Worm (Caenorhabditis elegans) whole organism, young adult: ENCODE measurements around the gene pdhk-2.

ENCODE experiments used
- B0261.1 ChIP-seq: sonication (generic microtip); optimal IDR thresholded peaks from 2 replicates; lab custom pipeline; 2016; ENCODE audit warnings: mild to moderate bottlenecking, missing genetic modification characterization, moderate library complexity, missing compliant biosample characterization
- C17E4.6 ChIP-seq: fragments of 200-800 bp; sonication (Bioruptor generic); IDR thresholded peaks from 2 replicates; pipeline ENCODE4 v1.3.6; 2022; ENCODE audit warnings: missing genetic modification reagents, missing genetic modification characterization, missing compliant biosample characterization
- D2030.7 ChIP-seq: fragments of 200-800 bp; sonication (Bioruptor generic); IDR thresholded peaks from 2 replicates; pipeline ENCODE4 v1.3.6; 2022; ENCODE audit warnings: missing genetic modification reagents, missing genetic modification characterization, missing compliant biosample characterization
- F22D6.2 ChIP-seq: sonication (generic microtip); optimal IDR thresholded peaks from 2 replicates; lab custom pipeline; 2016; ENCODE audit warnings: mild to moderate bottlenecking, missing genetic modification characterization, missing compliant biosample characterization
- F33H1.4 ChIP-seq: fragments of 200-800 bp; sonication (Bioruptor generic); IDR thresholded peaks from 2 replicates; pipeline ENCODE4 v1.3.6; 2022; ENCODE audit warnings: missing genetic modification reagents, missing genetic modification characterization, missing compliant biosample characterization
- F37B4.10 ChIP-seq: fragments of 200-800 bp; sonication (Bioruptor generic); IDR thresholded peaks from 2 replicates; pipeline ENCODE4 v1.3.6; 2022; ENCODE audit warnings: missing genetic modification characterization, missing compliant biosample characterization
- F49E8.2 ChIP-seq: sonication (generic microtip); optimal IDR thresholded peaks from 3 replicates; lab custom pipeline; 2017; ENCODE audit warnings: missing genetic modification characterization, mild to moderate bottlenecking, missing compliant biosample characterization, antibody characterized with exemption, moderate library complexity; ENCODE audit not compliant: insufficient read depth
- F52B5.7 ChIP-seq: sonication (generic microtip); optimal IDR thresholded peaks from 2 replicates; lab custom pipeline; 2016; ENCODE audit warnings: mild to moderate bottlenecking, missing genetic modification characterization, missing compliant biosample characterization
- F55B11.4 ChIP-seq: sonication (generic microtip); optimal IDR thresholded peaks from 2 replicates; lab custom pipeline; 2016; ENCODE audit warnings: missing compliant biosample characterization, missing genetic modification characterization, borderline replicate concordance; ENCODE audit not compliant: insufficient read depth
- T07F8.4 ChIP-seq: sonication (generic microtip); optimal IDR thresholded peaks from 2 replicates; lab custom pipeline; 2016; ENCODE audit warnings: mild to moderate bottlenecking, missing genetic modification characterization, moderate library complexity, missing compliant biosample characterization
- ZK185.1 ChIP-seq: sonication (generic microtip); optimal IDR thresholded peaks from 2 replicates; lab custom pipeline; 2016; ENCODE audit warnings: mild to moderate bottlenecking, missing genetic modification characterization, missing compliant biosample characterization; ENCODE audit not compliant: poor library complexity, severe bottlenecking
- atf-7 ChIP-seq: sonication (generic microtip); optimal IDR thresholded peaks from 2 replicates; lab custom pipeline; 2017; ENCODE audit warnings: mild to moderate bottlenecking, missing genetic modification characterization, missing compliant biosample characterization
- bed-2 ChIP-seq: fragments of 200-800 bp; sonication (Bioruptor generic); IDR thresholded peaks from 2 replicates; pipeline ENCODE4 v1.3.6; 2022; ENCODE audit warnings: missing genetic modification reagents, missing genetic modification characterization, missing compliant biosample characterization
- cebp-1 ChIP-seq, 2 experiments: fragments of 200-800 bp in 1 of 2; sonication (Bioruptor generic) in 1 of 2; sonication (generic microtip) in 1 of 2; IDR thresholded peaks in 1 of 2; optimal IDR thresholded peaks in 1 of 2; 2 replicates each; pipeline versions ENCODE4 v1.3.6 to Lab custom; 2017 to 2022; ENCODE audit warnings: missing compliant biosample characterization in 2 of 2, missing genetic modification characterization in 2 of 2, mild to moderate bottlenecking in 1 of 2, missing genetic modification reagents in 1 of 2, moderate library complexity in 1 of 2
- ceh-27 ChIP-seq: fragments of 200-800 bp; sonication (Bioruptor generic); optimal IDR thresholded peaks from 2 replicates; lab custom pipeline; 2018; ENCODE audit warnings: mild to moderate bottlenecking, missing genetic modification characterization, moderate library complexity, missing compliant biosample characterization
- ceh-58 ChIP-seq: fragments of 200-800 bp; sonication (Bioruptor generic); IDR thresholded peaks from 2 replicates; pipeline ENCODE4 v1.3.6; 2022; ENCODE audit warnings: missing genetic modification characterization, missing compliant biosample characterization
- die-1 ChIP-seq: sonication (generic microtip); optimal IDR thresholded peaks from 2 replicates; lab custom pipeline; 2016; ENCODE audit warnings: missing genotype, mild to moderate bottlenecking, missing genetic modification characterization, missing compliant biosample characterization
- dox-1 ChIP-seq: fragments of 200-800 bp; sonication (Bioruptor generic); IDR thresholded peaks from 2 replicates; pipeline ENCODE4 v1.3.6; 2022; ENCODE audit warnings: missing genetic modification reagents, missing genetic modification characterization, missing compliant biosample characterization
- dpl-1 ChIP-seq: fragments of 150-350 bp; optimal IDR thresholded peaks from 2 replicates; lab custom pipeline; 2014; ENCODE audit warnings: missing biosample characterization, missing genetic modification reagents, missing genetic modification characterization
- ets-4 ChIP-seq: fragments of 200-800 bp; sonication (Bioruptor generic); optimal IDR thresholded peaks from 2 replicates; lab custom pipeline; 2018; ENCODE audit warnings: mild to moderate bottlenecking, missing genetic modification characterization, missing compliant biosample characterization
- hlh-26 ChIP-seq: fragments of 200-800 bp; sonication (Bioruptor generic); conservative IDR thresholded peaks from 2 replicates; pipeline ENCODE4 v1.3.6; 2022; ENCODE audit warnings: missing genetic modification reagents, missing genetic modification characterization, missing compliant biosample characterization
- hmg-20 ChIP-seq: fragments of 200-800 bp; sonication (Bioruptor generic); IDR thresholded peaks from 2 replicates; pipeline ENCODE4 v1.3.6; 2022; ENCODE audit warnings: missing genetic modification reagents, missing genetic modification characterization, missing compliant biosample characterization
- hrde-1 ChIP-seq: sonication (generic microtip); optimal IDR thresholded peaks from 2 replicates; lab custom pipeline; 2016; ENCODE audit warnings: missing genetic modification characterization, mild to moderate bottlenecking, missing compliant biosample characterization, moderate library complexity, missing genotype, missing genetic modification reagents, borderline replicate concordance
- lin-26 ChIP-seq: fragments of 200-800 bp; sonication (Bioruptor generic); IDR thresholded peaks from 2 replicates; pipeline ENCODE4 v1.3.6; 2022; ENCODE audit warnings: missing genetic modification reagents, missing genetic modification characterization, missing compliant biosample characterization
- lin-54 ChIP-seq: fragments of 200-800 bp; sonication (Bioruptor generic); optimal IDR thresholded peaks from 2 replicates; lab custom pipeline; 2018; ENCODE audit warnings: mild to moderate bottlenecking, missing genetic modification characterization, missing compliant biosample characterization
- madf-3 ChIP-seq: fragments of 200-800 bp; sonication (Bioruptor generic); IDR thresholded peaks from 2 replicates; pipeline ENCODE4 v1.3.6; 2022; ENCODE audit warnings: missing genetic modification reagents, missing genetic modification characterization, missing compliant biosample characterization
- madf-6 ChIP-seq: fragments of 200-800 bp; sonication (Bioruptor generic); IDR thresholded peaks from 2 replicates; pipeline ENCODE4 v1.3.6; 2022; ENCODE audit warnings: missing genetic modification reagents, missing genetic modification characterization, missing compliant biosample characterization
- mcd-1 ChIP-seq: fragments of 200-800 bp; sonication (Bioruptor generic); IDR thresholded peaks from 2 replicates; pipeline ENCODE4 v1.3.6; 2022; ENCODE audit warnings: missing genetic modification reagents, missing genetic modification characterization, missing compliant biosample characterization
- mel-28 ChIP-seq: sonication (generic microtip); optimal IDR thresholded peaks from 2 replicates; lab custom pipeline; 2016; ENCODE audit warnings: borderline replicate concordance, mild to moderate bottlenecking, missing genetic modification characterization, missing compliant biosample characterization
- mxl-1 ChIP-seq: sonication (generic microtip); optimal IDR thresholded peaks from 2 replicates; lab custom pipeline; 2016; ENCODE audit warnings: missing genetic modification characterization, missing compliant biosample characterization
- nfya-1 ChIP-seq: sonication (generic microtip); optimal IDR thresholded peaks from 2 replicates; lab custom pipeline; 2017; ENCODE audit warnings: antibody characterized with exemption, missing compliant biosample characterization, missing genetic modification characterization, borderline replicate concordance; ENCODE audit not compliant: insufficient read depth
- nhr-120 ChIP-seq: fragments of 200-800 bp; sonication (Bioruptor generic); IDR thresholded peaks from 2 replicates; pipeline ENCODE4 v1.3.6; 2022; ENCODE audit warnings: missing genetic modification characterization, missing compliant biosample characterization
- nhr-27 ChIP-seq: fragments of 200-800 bp; sonication (Bioruptor generic); optimal IDR thresholded peaks from 2 replicates; lab custom pipeline; 2018; ENCODE audit warnings: mild to moderate bottlenecking, missing genetic modification characterization, moderate library complexity, missing compliant biosample characterization
- pha-4 ChIP-seq: fragments of 150-350 bp; sonication (generic microtip); optimal IDR thresholded peaks from 2 replicates; lab custom pipeline; 2014; ENCODE audit warnings: missing biosample characterization, missing genetic modification reagents, missing genetic modification characterization
- rcor-1 ChIP-seq: fragments of 200-800 bp; sonication (Bioruptor generic); IDR thresholded peaks from 2 replicates; pipeline ENCODE4 v1.3.6; 2022; ENCODE audit warnings: missing genetic modification reagents, missing genetic modification characterization, missing compliant biosample characterization
- rec-8 ChIP-seq, 2 experiments: sonication (generic microtip); optimal IDR thresholded peaks; 2 replicates each; lab custom pipeline; 2016; ENCODE audit warnings: mild to moderate bottlenecking in 2 of 2, missing genetic modification characterization in 2 of 2, missing genetic modification reagents in 2 of 2, missing genotype in 2 of 2, missing biosample characterization in 1 of 2, missing compliant biosample characterization in 1 of 2, moderate library complexity in 1 of 2
- snpc-4 ChIP-seq, 5 experiments: fragments of 150-350 bp in 1 of 5; sonication (generic microtip) in 4 of 5; optimal IDR thresholded peaks; 2 replicates each; lab custom pipeline; 2014 to 2018; ENCODE audit warnings: missing genetic modification characterization in 5 of 5, missing biosample characterization in 3 of 5, antibody characterized with exemption in 2 of 5, mild to moderate bottlenecking in 2 of 5, missing compliant biosample characterization in 2 of 5, missing genotype in 2 of 5, moderate library complexity in 2 of 5, missing genetic modification reagents in 1 of 5
- unc-62 ChIP-seq: fragments of 150-350 bp; optimal IDR thresholded peaks from 2 replicates; lab custom pipeline; 2014; ENCODE audit warnings: missing biosample characterization, missing genetic modification reagents, missing genetic modification characterization
- zfh-2 ChIP-seq: fragments of 200-800 bp; sonication (Bioruptor generic); conservative IDR thresholded peaks from 2 replicates; pipeline ENCODE4 v1.3.6; 2022; ENCODE audit warnings: missing genetic modification reagents, missing genetic modification characterization, missing compliant biosample characterization
- zim-3 ChIP-seq: sonication (generic microtip); optimal IDR thresholded peaks from 2 replicates; lab custom pipeline; 2017; ENCODE audit warnings: mild to moderate bottlenecking, missing genetic modification characterization, moderate library complexity, missing compliant biosample characterization
- ztf-3 ChIP-seq: fragments of 200-800 bp; sonication (Bioruptor generic); optimal IDR thresholded peaks from 2 replicates; lab custom pipeline; 2018; ENCODE audit warnings: mild to moderate bottlenecking, missing genetic modification characterization, missing compliant biosample characterization

Gene pdhk-2

ce11 chrIII:8710310-8710709, 30.9 kb downstream of the pdhk-2 start, which contains the start of gene B0303.11:
B0303.11 (minus strand) TSS chrIII:8710410.
- TF ChIP-seq ceh-58 (GFP tag; lab: Robert Waterston, UW) (no peak), madf-3 (GFP tag; lab: Robert Waterston, UW) (no peak), pha-4 (no peak), ets-4 (GFP tag; lab: Kevin White, UChicago) (no peak), T07F8.4 (no peak), snpc-4 (GFP tag; optimal IDR thresholded peaks at IDR 0.05; lab: Kevin White, UChicago) (no peak), snpc-4 (tag; optimal IDR thresholded peaks at IDR 0.05; lab: Kevin White, UChicago) (no peak), nhr-120 (no peak), cebp-1 (GFP tag; IDR thresholded peaks at IDR 0.05; lab: Robert Waterston, UW) (no peak), cebp-1 (tag; optimal IDR thresholded peaks at IDR 0.05; lab: Kevin White, UChicago) (no peak)
- TF ChIP-seq, all 124 proteins: peak for 0

- no peak for TF ChIP-seq D2030.7
- no peak for TF ChIP-seq nfya-1
- TF ChIP-seq pha-4, result no peak
- no peak for TF ChIP-seq F33H1.4 (GFP tag; lab: Robert Waterston, UW)
- no peak for TF ChIP-seq mel-28
- no peak for TF ChIP-seq mxl-1 (tag; lab: Kevin White, UChicago)
- no peak for TF ChIP-seq die-1 (tag; lab: Kevin White, UChicago)
- no peak for TF ChIP-seq zim-3 (tag; lab: Kevin White, UChicago)
- TF ChIP-seq ztf-3, result no peak
- no peak for TF ChIP-seq atf-7 (tag; lab: Kevin White, UChicago)
- TF ChIP-seq B0261.1 (tag; lab: Kevin White, UChicago), result no peak
- TF ChIP-seq F52B5.7 (tag; lab: Kevin White, UChicago), result no peak
Measured at ce11 chrIII:8709735-8710134, 31.5 kb downstream of the pdhk-2 start.

ce11 chrIII:8704765-8705164, 36.4 kb downstream of the pdhk-2 start, which contains the start of gene B0303.16:
B0303.16 (plus strand) TSS chrIII:8705065.
- no peak for TF ChIP-seq F55B11.4
- TF ChIP-seq F33H1.4 (GFP tag; lab: Robert Waterston, UW), result no peak
- TF ChIP-seq bed-2 (GFP tag; lab: Robert Waterston, UW), result no peak
- TF ChIP-seq zfh-2 (GFP tag; lab: Robert Waterston, UW), result no peak

- no peak for TF ChIP-seq lin-26 (GFP tag; lab: Robert Waterston, UW)
- peak; percentile 31 for TF ChIP-seq ZK185.1 (tag; lab: Kevin White, UChicago)
- no peak for TF ChIP-seq C17E4.6
- no peak for TF ChIP-seq dox-1 (GFP tag; lab: Robert Waterston, UW)
- no peak for TF ChIP-seq F22D6.2 (tag; lab: Kevin White, UChicago)
- TF ChIP-seq madf-6 (GFP tag; lab: Robert Waterston, UW), result 0 out of 2 replicates have a peak, but pooled peaks have one; percentile 9
- peak; percentile 60 for TF ChIP-seq mcd-1
- TF ChIP-seq rcor-1 (GFP tag; lab: Robert Waterston, UW), result no peak
- no peak for TF ChIP-seq F49E8.2 (tag; lab: Kevin White, UChicago)
- peak; percentile 36 for TF ChIP-seq dpl-1 (GFP tag; lab: Kevin White, UChicago)
- no peak for TF ChIP-seq hrde-1
- TF ChIP-seq snpc-4 (GFP tag; optimal IDR thresholded peaks at IDR 0.05; lab: Kevin White, UChicago), result no peak
- TF ChIP-seq snpc-4 (tag; optimal IDR thresholded peaks at IDR 0.05; lab: Kevin White, UChicago), result no peak
- TF ChIP-seq unc-62 (GFP tag; lab: Kevin White, UChicago), result no peak
- TF ChIP-seq nhr-27 (tag; lab: Kevin White, UChicago), result no peak
- no peak for TF ChIP-seq hmg-20 (GFP tag; lab: Robert Waterston, UW)
- TF ChIP-seq madf-3 (GFP tag; lab: Robert Waterston, UW), result no peak
- no peak for TF ChIP-seq rec-8 (tag; optimal IDR thresholded peaks at IDR 0.05; lab: Kevin White, UChicago)
- peak; percentile 57 for TF ChIP-seq ceh-27 (GFP tag; lab: Kevin White, UChicago)
- no peak for TF ChIP-seq F37B4.10
- TF ChIP-seq hlh-26 (GFP tag; lab: Robert Waterston, UW), result no peak
- peak; percentile 35 for TF ChIP-seq lin-54 (GFP tag; lab: Kevin White, UChicago)
Measured at ce11 chrIII:8700289-8700957, 40.8 kb downstream of the pdhk-2 start, which contains the start of the genes sdz-1 and vps-33.1. sdz-1 (minus strand) TSS chrIII:8700339. vps-33.1 (plus strand) TSS chrIII:8700927.
